Worm (Caenorhabditis elegans) whole organism, L3 larva: Measurements from ENCODE around the gene idpb-2.

Experiments
- aly-2 ChIP-seq: fragments of 150-350 bp; optimal IDR thresholded peaks from 2 replicates; lab custom pipeline; 2014; ENCODE audit warnings: missing biosample characterization, missing genetic modification characterization
- ceh-28 ChIP-seq: fragments of 150-350 bp; optimal IDR thresholded peaks from 2 replicates; lab custom pipeline; 2014; ENCODE audit warnings: missing biosample characterization, missing genetic modification reagents, missing genetic modification characterization
- daf-12 ChIP-seq: fragments of 150-350 bp; optimal IDR thresholded peaks from 2 replicates; lab custom pipeline; 2014; ENCODE audit warnings: missing biosample characterization, missing genetic modification reagents, missing genetic modification characterization
- egl-27 ChIP-seq: sonication (generic microtip); optimal IDR thresholded peaks from 4 replicates; lab custom pipeline; 2017; ENCODE audit warnings: missing biosample characterization, missing genetic modification reagents, missing genetic modification characterization
- egl-5 ChIP-seq: fragments of 150-350 bp; optimal IDR thresholded peaks from 2 replicates; lab custom pipeline; 2017; ENCODE audit warnings: missing biosample characterization, missing genetic modification reagents, missing genetic modification characterization, inconsistent platforms
- elt-2 ChIP-seq: sonication (generic microtip); optimal IDR thresholded peaks from 2 replicates; lab custom pipeline; 2016; ENCODE audit warnings: missing genetic modification reagents, mild to moderate bottlenecking, missing genetic modification characterization, missing compliant biosample characterization
- elt-3 ChIP-seq, 3 experiments: fragments of 150-350 bp in 1 of 3; sonication (generic microtip) in 2 of 3; optimal IDR thresholded peaks; 2 replicates in 2 of 3; 4 replicates in 1 of 3; lab custom pipeline; 2014 to 2017; ENCODE audit warnings: missing biosample characterization in 3 of 3, missing genetic modification characterization in 3 of 3
- eor-1 ChIP-seq, 2 experiments: fragments of 150-350 bp; optimal IDR thresholded peaks; 2 replicates each; lab custom pipeline; 2014 to 2018; ENCODE audit warnings: missing biosample characterization in 2 of 2, missing genetic modification characterization in 2 of 2
- fkh-10 ChIP-seq: sonication (generic microtip); optimal IDR thresholded peaks from 2 replicates; lab custom pipeline; 2017; ENCODE audit warnings: missing biosample characterization, missing genetic modification reagents, missing genetic modification characterization
- fkh-2 ChIP-seq: fragments of 150-350 bp; optimal IDR thresholded peaks from 2 replicates; lab custom pipeline; 2014; ENCODE audit warnings: missing biosample characterization, missing genetic modification reagents, missing genetic modification characterization
- hmg-11 ChIP-seq: sonication (generic microtip); optimal IDR thresholded peaks from 2 replicates; lab custom pipeline; 2016; ENCODE audit warnings: missing genetic modification characterization, missing compliant biosample characterization
- jun-1 ChIP-seq: fragments of 150-350 bp; optimal IDR thresholded peaks from 2 replicates; lab custom pipeline; 2014; ENCODE audit warnings: missing biosample characterization, missing genetic modification reagents, missing genetic modification characterization
- lin-15B ChIP-seq: fragments of 150-350 bp; optimal IDR thresholded peaks from 2 replicates; lab custom pipeline; 2014; ENCODE audit warnings: missing biosample characterization, missing genetic modification characterization
- lin-39 ChIP-seq: fragments of 150-350 bp; optimal IDR thresholded peaks from 2 replicates; lab custom pipeline; 2018; ENCODE audit warnings: missing biosample characterization, missing genetic modification reagents, missing genetic modification characterization
- lsy-12 ChIP-seq: sonication (generic microtip); optimal IDR thresholded peaks from 2 replicates; lab custom pipeline; 2016; ENCODE audit warnings: mild to moderate bottlenecking, missing genetic modification characterization, missing compliant biosample characterization
- mdl-1 ChIP-seq: fragments of 150-350 bp; optimal IDR thresholded peaks from 2 replicates; lab custom pipeline; 2014; ENCODE audit warnings: missing biosample characterization, missing genetic modification characterization
- nhr-11 ChIP-seq: fragments of 150-350 bp; optimal IDR thresholded peaks from 2 replicates; lab custom pipeline; 2014; ENCODE audit warnings: missing biosample characterization, missing genetic modification characterization
- nhr-25 ChIP-seq: sonication (generic microtip); optimal IDR thresholded peaks from 2 replicates; lab custom pipeline; 2017; ENCODE audit warnings: missing biosample characterization, missing genetic modification characterization
- nhr-28 ChIP-seq: fragments of 150-350 bp; optimal IDR thresholded peaks from 2 replicates; lab custom pipeline; 2014; ENCODE audit warnings: missing biosample characterization, missing genetic modification characterization
- nhr-43 ChIP-seq: sonication (generic microtip); optimal IDR thresholded peaks from 2 replicates; lab custom pipeline; 2016; ENCODE audit warnings: mild to moderate bottlenecking, missing genetic modification characterization, missing compliant biosample characterization; ENCODE audit not compliant: poor library complexity, severe bottlenecking
- nhr-76 ChIP-seq: fragments of 150-350 bp; sonication (generic microtip); optimal IDR thresholded peaks from 5 replicates; lab custom pipeline; 2014; ENCODE audit warnings: missing biosample characterization, missing genetic modification characterization
- nhr-77 ChIP-seq: fragments of 150-350 bp; optimal IDR thresholded peaks from 2 replicates; lab custom pipeline; 2014; ENCODE audit warnings: missing biosample characterization, missing genetic modification characterization
- pha-4 ChIP-seq: fragments of 150-350 bp; optimal IDR thresholded peaks from 2 replicates; lab custom pipeline; 2014; ENCODE audit warnings: missing biosample characterization, missing genetic modification reagents, missing genetic modification characterization
- pqm-1 ChIP-seq: fragments of 150-350 bp; optimal IDR thresholded peaks from 2 replicates; lab custom pipeline; 2017; ENCODE audit warnings: missing biosample characterization, missing genetic modification characterization, inconsistent platforms
- sea-2 ChIP-seq: fragments of 150-350 bp; sonication (generic microtip); optimal IDR thresholded peaks from 4 replicates; lab custom pipeline; 2014; ENCODE audit warnings: missing biosample characterization, missing genetic modification reagents, missing genetic modification characterization
- skn-1 ChIP-seq: fragments of 150-350 bp; optimal IDR thresholded peaks from 2 replicates; lab custom pipeline; 2014; ENCODE audit warnings: missing biosample characterization, missing genetic modification characterization
- snpc-4 ChIP-seq: fragments of 150-350 bp; optimal IDR thresholded peaks from 2 replicates; lab custom pipeline; 2014; ENCODE audit warnings: missing biosample characterization, missing genetic modification characterization
- unc-39 ChIP-seq: sonication (generic microtip); optimal IDR thresholded peaks from 4 replicates; lab custom pipeline; 2017; ENCODE audit warnings: missing biosample characterization, missing genetic modification characterization
- ztf-11 ChIP-seq: fragments of 150-350 bp; optimal IDR thresholded peaks from 2 replicates; lab custom pipeline; 2014; ENCODE audit warnings: missing biosample characterization, missing genetic modification characterization
- ztf-4 ChIP-seq: fragments of 150-350 bp; optimal IDR thresholded peaks from 2 replicates; lab custom pipeline; 2014; ENCODE audit warnings: missing biosample characterization, missing genetic modification characterization

idpb-2 gene

DNA sequence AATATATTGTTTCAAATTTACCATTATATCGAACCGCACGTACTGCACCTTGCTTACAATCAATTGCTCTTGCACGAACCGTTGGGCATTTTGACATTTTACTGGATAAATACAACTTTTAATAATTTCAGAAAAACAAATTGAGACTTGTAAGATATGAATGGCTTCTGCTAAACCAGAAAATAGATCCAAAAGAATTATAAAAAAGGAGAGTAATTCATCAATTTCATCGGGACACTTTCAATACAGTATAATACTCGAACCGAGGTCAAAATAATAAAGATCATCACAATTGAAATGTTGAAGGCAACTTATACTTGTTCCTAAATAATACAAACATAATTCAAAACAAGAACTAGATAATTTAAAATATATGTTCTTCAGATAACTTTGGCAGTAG is 37.8 kb downstream of the idpb-2 start, which contains the start of gene wdr-83:
wdr-83 (minus strand) TSS at position 101 of the 400 bp plus-strand sequence.
- TF ChIP-seq elt-3 (tag; optimal IDR thresholded peaks at IDR 0.05; lab: Kevin White, UChicago) (no peak), eor-1 (tag; optimal IDR thresholded peaks at IDR 0.05; lab: Kevin White, UChicago) (no peak), lin-39 (tag; lab: Kevin White, UChicago) (no peak), nhr-11 (tag; lab: Kevin White, UChicago) (no peak), lsy-12 (no peak), nhr-28 (tag; lab: Kevin White, UChicago) (no peak), fkh-10 (no peak), fkh-2 (tag; lab: Kevin White, UChicago) (no peak), ceh-28 (tag; lab: Kevin White, UChicago) (no peak), ztf-11 (tag; lab: Kevin White, UChicago) (no peak), daf-12 (tag; lab: Kevin White, UChicago) (no peak), pha-4 (tag; lab: Kevin White, UChicago) (no peak), nhr-76 (tag; lab: Kevin White, UChicago) (no peak)
- TF ChIP-seq, all 47 proteins: peak for 0

DNA sequence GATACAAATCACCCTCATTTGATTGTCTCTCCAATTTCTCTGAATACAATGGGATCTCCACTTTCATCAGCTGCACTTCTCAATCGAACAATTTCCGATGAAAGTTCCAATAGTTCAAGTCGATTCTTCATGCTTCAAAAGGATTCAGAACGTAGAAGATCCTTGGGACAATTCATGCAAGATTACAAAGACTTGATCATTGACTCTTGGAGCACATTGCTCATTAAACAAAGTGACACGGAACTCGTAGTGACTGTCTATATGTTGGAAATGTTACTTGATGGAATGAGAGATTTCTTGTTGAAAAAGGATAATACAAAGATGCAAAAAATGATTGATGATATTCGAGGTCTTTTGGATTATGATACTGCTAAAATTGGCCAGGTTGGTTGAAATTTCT is 41.5 kb downstream of the idpb-2 start:
- TF ChIP-seq egl-27 (tag; lab: Kevin White, UChicago) (no peak), hmg-11 (tag; lab: Kevin White, UChicago) (no peak), snpc-4 (tag; lab: Kevin White, UChicago) (no peak), mdl-1 (tag; lab: Kevin White, UChicago) (no peak), elt-2 (tag; lab: Kevin White, UChicago) (no peak), lin-15B (tag; lab: Kevin White, UChicago) (no peak), unc-39 (tag; lab: Kevin White, UChicago) (no peak), skn-1 (tag; lab: Kevin White, UChicago) (no peak), egl-5 (tag; lab: Kevin White, UChicago) (no peak), nhr-25 (no peak), nhr-11 (tag; lab: Kevin White, UChicago) (no peak), lsy-12 (no peak)

DNA sequence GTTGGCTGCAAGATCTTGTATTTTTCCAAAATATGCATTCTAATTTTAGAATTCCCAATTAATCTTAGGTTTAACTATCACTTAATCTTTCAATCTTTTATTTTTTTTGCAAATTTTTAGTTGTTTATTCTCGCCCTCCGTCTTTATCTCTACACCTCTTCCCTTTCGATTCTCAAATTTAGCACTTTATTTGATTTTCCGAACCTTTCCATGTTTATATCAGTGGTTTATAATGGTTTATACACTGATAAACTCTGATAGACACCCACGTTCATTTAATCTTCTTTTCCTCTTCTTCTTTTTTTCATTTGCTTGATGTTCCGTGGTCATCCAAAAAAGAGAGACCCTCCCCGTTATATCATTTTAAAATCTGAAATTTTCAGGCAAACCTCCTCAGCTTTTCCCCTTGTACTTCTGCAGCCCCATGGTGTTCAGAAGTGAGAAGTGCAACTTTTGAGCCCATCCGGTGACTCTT is 47.0 kb downstream of the idpb-2 start, which contains the start of the genes nsy-1 and F59A6.13:
nsy-1 (plus strand) TSS at position 377 of the 475 bp plus-strand sequence.
F59A6.13 (plus strand) TSS at position 425 of the 475 bp plus-strand sequence.
- TF ChIP-seq elt-2 (tag; lab: Kevin White, UChicago), result peak; percentile 98
- no peak for TF ChIP-seq lin-15B (tag; lab: Kevin White, UChicago)
- peak; percentile 11 for TF ChIP-seq pha-4 (tag; lab: Kevin White, UChicago)
- peak; percentile 60 for TF ChIP-seq pqm-1 (tag; lab: Kevin White, UChicago)
- TF ChIP-seq sea-2 (GFP tag; lab: Kevin White, UChicago), result no peak

DNA sequence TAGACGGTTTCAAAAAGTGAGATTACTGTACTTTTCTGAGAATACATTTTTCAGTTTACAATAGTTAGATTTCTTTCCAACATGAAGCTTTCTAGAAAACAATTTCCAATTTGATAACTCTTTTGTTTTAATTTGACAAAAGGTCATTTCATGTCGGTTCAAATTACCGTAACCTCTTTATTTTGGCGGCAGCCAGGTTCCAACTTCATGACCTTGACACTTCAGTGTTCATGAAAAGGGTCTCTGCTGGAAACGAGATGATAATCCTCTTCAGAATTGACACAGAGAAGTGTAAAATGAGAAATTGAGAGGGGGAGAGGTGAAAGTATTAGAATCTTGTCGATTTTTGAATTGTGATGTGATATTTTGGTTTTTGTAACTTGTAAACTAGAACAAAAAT is 47.9 kb downstream of the idpb-2 start:
- TF ChIP-seq nhr-25 (peak; percentile 75), elt-2 (tag; lab: Kevin White, UChicago) (no peak), aly-2 (no peak), egl-5 (tag; lab: Kevin White, UChicago) (no peak), nhr-43 (tag; lab: Kevin White, UChicago) (no peak), sea-2 (GFP tag; lab: Kevin White, UChicago) (no peak), ztf-4 (no peak), elt-3 (tag; optimal IDR thresholded peaks at IDR 0.05; lab: Kevin White, UChicago) (peak in 1 of 3 experiments; percentile 3)

DNA sequence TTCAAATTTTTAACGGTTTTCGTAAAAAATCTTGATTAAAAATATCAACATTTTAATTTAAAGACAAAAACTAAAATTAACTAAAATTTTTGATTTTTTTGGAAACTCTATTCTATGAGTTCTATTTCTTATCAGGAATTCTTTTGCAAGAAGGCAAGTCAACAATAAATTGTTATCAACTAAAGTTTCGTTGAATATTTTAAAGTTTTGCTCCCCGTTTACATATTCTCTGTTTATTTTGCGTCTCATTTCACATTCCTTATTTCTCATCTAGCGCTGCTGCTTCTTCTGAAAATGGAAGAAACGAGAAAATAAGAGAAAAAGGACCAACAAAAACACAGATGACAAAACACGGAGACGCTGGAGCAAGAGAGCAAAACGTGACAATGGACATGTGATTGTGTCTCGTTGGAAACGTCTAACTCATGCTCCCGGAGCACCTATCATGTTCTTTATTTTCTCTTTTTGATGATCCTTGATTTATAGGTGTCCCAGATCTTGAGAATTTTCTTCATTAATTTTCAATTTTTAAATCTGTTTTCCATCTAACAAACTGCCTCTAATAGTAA is 48.8 kb downstream of the idpb-2 start:
- TF ChIP-seq elt-2 (tag; lab: Kevin White, UChicago) (peak; percentile 88), jun-1 (tag; lab: Kevin White, UChicago) (no peak), nhr-77 (tag; lab: Kevin White, UChicago) (no peak), ceh-28 (tag; lab: Kevin White, UChicago) (no peak), pha-4 (tag; lab: Kevin White, UChicago) (peak; percentile 33)
